Fruit fly (Drosophila melanogaster) whole organism, embryonic: Measurements from ENCODE around the gene sa.

Experiments used
- CG11504 ChIP-seq: fragments of 200-800 bp; sonication (Bioruptor generic); optimal IDR thresholded peaks from 3 replicates; lab custom pipeline; 2019; ENCODE audit warnings: missing biosample characterization, mild to moderate bottlenecking, missing genetic modification characterization, moderate library complexity
- CG11696 ChIP-seq: fragments of 200-800 bp; sonication (Bioruptor generic); IDR thresholded peaks from 2 replicates; pipeline ENCODE4 v1.3.6; 2022; ENCODE audit warnings: missing biosample characterization, missing genetic modification characterization
- CG12071 ChIP-seq: fragments of 200-800 bp; sonication (Bioruptor generic); optimal IDR thresholded peaks from 3 replicates; lab custom pipeline; 2018; ENCODE audit warnings: missing biosample characterization, mild to moderate bottlenecking, missing genetic modification characterization
- CG12104 ChIP-seq: fragments of 200-800 bp; sonication (Bioruptor generic); optimal IDR thresholded peaks from 3 replicates; lab custom pipeline; 2016; ENCODE audit warnings: missing biosample characterization, missing genetic modification characterization
- CG13287 ChIP-seq: fragments of 200-800 bp; sonication (Bioruptor generic); IDR thresholded peaks from 2 replicates; pipeline ENCODE4 v1.3.6; 2022; ENCODE audit warnings: missing biosample characterization, missing genetic modification characterization; ENCODE audit not compliant: partially characterized antibody
- CG17612 ChIP-seq: fragments of 200-800 bp; sonication (Bioruptor generic); IDR thresholded peaks from 2 replicates; pipeline ENCODE4 v1.3.6; 2022; ENCODE audit warnings: missing biosample characterization, missing genetic modification characterization
- CG17802 ChIP-seq: fragments of 200-800 bp; sonication (Bioruptor generic); optimal IDR thresholded peaks from 2 replicates; lab custom pipeline; 2018; ENCODE audit warnings: missing biosample characterization, mild to moderate bottlenecking, missing genetic modification characterization, moderate library complexity
- CG18764 ChIP-seq: fragments of 200-800 bp; sonication (Bioruptor generic); optimal IDR thresholded peaks from 3 replicates; lab custom pipeline; 2016; ENCODE audit warnings: missing biosample characterization, missing genetic modification characterization
- CG2202 ChIP-seq: fragments of 200-800 bp; sonication (Bioruptor generic); optimal IDR thresholded peaks from 2 replicates; lab custom pipeline; 2018; ENCODE audit warnings: missing biosample characterization, mild to moderate bottlenecking, missing genetic modification characterization
- CG3281 ChIP-seq: fragments of 200-800 bp; sonication (Bioruptor generic); optimal IDR thresholded peaks from 3 replicates; lab custom pipeline; 2017; ENCODE audit warnings: missing biosample characterization, mild to moderate bottlenecking, missing genetic modification characterization
- CG4730 ChIP-seq: fragments of 200-800 bp; sonication (Bioruptor generic); IDR thresholded peaks from 2 replicates; pipeline ENCODE4 v1.3.6; 2022; ENCODE audit warnings: missing biosample characterization, missing genetic modification characterization
- CG6175 ChIP-seq: fragments of 200-800 bp; sonication (Bioruptor generic); IDR thresholded peaks from 3 replicates; pipeline ENCODE4 v1.3.6; 2022; ENCODE audit warnings: missing biosample characterization, missing genetic modification characterization
- CG6791 ChIP-seq: fragments of 200-800 bp; sonication (Bioruptor generic); IDR thresholded peaks from 3 replicates; pipeline ENCODE4 v1.3.6; 2022; ENCODE audit warnings: missing biosample characterization, missing genetic modification characterization; ENCODE audit not compliant: partially characterized antibody
- CG7556 ChIP-seq: fragments of 200-800 bp; sonication (Bioruptor generic); optimal IDR thresholded peaks from 2 replicates; lab custom pipeline; 2017; ENCODE audit warnings: missing biosample characterization, mild to moderate bottlenecking, missing genetic modification characterization
- CG7745 ChIP-seq: fragments of 200-800 bp; sonication (Bioruptor generic); optimal IDR thresholded peaks from 2 replicates; lab custom pipeline; 2018; ENCODE audit warnings: missing biosample characterization, mild to moderate bottlenecking, missing genetic modification characterization, moderate library complexity
- CG8281 ChIP-seq: fragments of 200-800 bp; sonication (Bioruptor generic); optimal IDR thresholded peaks from 2 replicates; lab custom pipeline; 2018; ENCODE audit warnings: missing biosample characterization, mild to moderate bottlenecking, missing genetic modification characterization, moderate library complexity
- CG8478 ChIP-seq: fragments of >200 bp; optimal IDR thresholded peaks from 2 replicates; lab custom pipeline; 2018
- Chrac-16 ChIP-seq: fragments of 200-800 bp; sonication (Bioruptor generic); optimal IDR thresholded peaks from 3 replicates; lab custom pipeline; 2016; ENCODE audit warnings: missing biosample characterization, missing genetic modification characterization
- Dad ChIP-seq: fragments of 200-800 bp; sonication (Bioruptor generic); optimal IDR thresholded peaks from 3 replicates; lab custom pipeline; 2016; ENCODE audit warnings: missing biosample characterization, missing genetic modification characterization
- Dbx ChIP-seq: fragments of 200-800 bp; sonication (Bioruptor generic); IDR thresholded peaks from 3 replicates; pipeline ENCODE4 v1.3.6; 2022; ENCODE audit warnings: missing biosample characterization, missing genetic modification characterization
- Dip2 ChIP-seq: fragments of 200-800 bp; sonication (Bioruptor generic); IDR thresholded peaks from 2 replicates; pipeline ENCODE4 v1.3.6; 2022; ENCODE audit warnings: missing biosample characterization, missing genetic modification characterization
- H15 ChIP-seq: fragments of 200-800 bp; sonication (Bioruptor generic); IDR thresholded peaks from 3 replicates; pipeline ENCODE4 v1.3.6; 2022; ENCODE audit warnings: missing biosample characterization, missing genetic modification characterization
- HmgZ ChIP-seq: fragments of 200-800 bp; sonication (Bioruptor generic); optimal IDR thresholded peaks from 2 replicates; lab custom pipeline; 2018; ENCODE audit warnings: missing biosample characterization, mild to moderate bottlenecking, missing genetic modification characterization
- Med ChIP-seq: fragments of 200-800 bp; sonication (Bioruptor generic); peaks from one replicate; lab custom pipeline; 2016; ENCODE audit warnings: missing biosample characterization, missing genetic modification characterization, mild to moderate bottlenecking, inconsistent platforms, moderate library complexity
- Nf-YB ChIP-seq: fragments of 200-800 bp; sonication (Bioruptor generic); optimal IDR thresholded peaks from 3 replicates; lab custom pipeline; 2019; ENCODE audit warnings: missing biosample characterization, mild to moderate bottlenecking, missing genetic modification characterization, moderate library complexity
- Sox100B ChIP-seq: fragments of 200-800 bp; sonication (Bioruptor generic); optimal IDR thresholded peaks from 3 replicates; lab custom pipeline; 2018; ENCODE audit warnings: missing biosample characterization, mild to moderate bottlenecking, missing genetic modification characterization
- Sry-β ChIP-seq: fragments of 200-800 bp; sonication (Bioruptor generic); optimal IDR thresholded peaks from 2 replicates; lab custom pipeline; 2018; ENCODE audit warnings: missing biosample characterization, mild to moderate bottlenecking, missing genetic modification characterization, moderate library complexity
- Stat92E ChIP-seq, 3 experiments: fragments of >200 bp in 2 of 3; fragments of 200-800 bp in 1 of 3; sonication (Bioruptor generic) in 1 of 3; optimal IDR thresholded peaks; 2 replicates each; lab custom pipeline; 2017 to 2019; ENCODE audit warnings: missing biosample characterization in 3 of 3, missing genetic modification characterization in 3 of 3, mild to moderate bottlenecking in 1 of 3, moderate library complexity in 1 of 3
- Trl ChIP-seq, 3 experiments: fragments of >200 bp in 2 of 3; fragments of 200-800 bp in 1 of 3; sonication (Bioruptor generic) in 1 of 3; optimal IDR thresholded peaks; 2 replicates in 1 of 3; 3 replicates in 2 of 3; lab custom pipeline; 2016 to 2017; ENCODE audit warnings: missing biosample characterization in 1 of 3, missing genetic modification characterization in 1 of 3
- ab ChIP-seq: fragments of 200-800 bp; sonication (Bioruptor generic); optimal IDR thresholded peaks from 2 replicates; lab custom pipeline; 2016; ENCODE audit warnings: missing biosample characterization, missing genetic modification characterization
- abd-A ChIP-seq: fragments of 200-800 bp; sonication (Bioruptor generic); optimal IDR thresholded peaks from 3 replicates; lab custom pipeline; 2019; ENCODE audit warnings: missing biosample characterization, mild to moderate bottlenecking, missing genetic modification characterization, moderate library complexity
- az2 ChIP-seq: fragments of 200-800 bp; sonication (Bioruptor generic); optimal IDR thresholded peaks from 3 replicates; lab custom pipeline; 2016; ENCODE audit warnings: missing biosample characterization, missing genetic modification characterization
- bigmax ChIP-seq: fragments of 200-800 bp; sonication (Bioruptor generic); optimal IDR thresholded peaks from 2 replicates; lab custom pipeline; 2018; ENCODE audit warnings: missing biosample characterization, mild to moderate bottlenecking, missing genetic modification characterization
- bowl ChIP-seq: fragments of 200-800 bp; sonication (Bioruptor generic); IDR thresholded peaks from 2 replicates; pipeline ENCODE4 v1.3.6; 2022; ENCODE audit warnings: missing biosample characterization, missing genetic modification characterization
- chinmo ChIP-seq: fragments of 200-800 bp; sonication (Bioruptor generic); IDR thresholded peaks from 4 replicates; pipeline ENCODE4 v1.3.6; 2022; ENCODE audit warnings: missing biosample characterization, missing genetic modification characterization; ENCODE audit not compliant: partially characterized antibody
- chn ChIP-seq: fragments of 200-800 bp; sonication (Bioruptor generic); optimal IDR thresholded peaks from 2 replicates; lab custom pipeline; 2016; ENCODE audit warnings: missing biosample characterization, missing genetic modification characterization
- croc ChIP-seq: fragments of 200-800 bp; sonication (Bioruptor generic); conservative IDR thresholded peaks from 3 replicates; pipeline ENCODE4 v1.3.6; 2022; ENCODE audit warnings: missing biosample characterization, missing genetic modification characterization
- crp ChIP-seq, 2 experiments: fragments of 200-800 bp; sonication (Bioruptor generic); optimal IDR thresholded peaks; 2 replicates in 1 of 2; 3 replicates in 1 of 2; lab custom pipeline; 2017; ENCODE audit warnings: missing biosample characterization in 2 of 2, missing genetic modification characterization in 2 of 2, mild to moderate bottlenecking in 1 of 2, moderate library complexity in 1 of 2
- dimm ChIP-seq: fragments of 200-800 bp; sonication (Bioruptor generic); IDR thresholded peaks from 2 replicates; pipeline ENCODE4 v1.3.6; 2022; ENCODE audit warnings: missing biosample characterization, missing genetic modification characterization
- disco-r ChIP-seq: fragments of 200-800 bp; sonication (Bioruptor generic); optimal IDR thresholded peaks from 2 replicates; lab custom pipeline; 2016; ENCODE audit warnings: missing biosample characterization, missing genetic modification characterization
- en ChIP-seq: fragments of 200-800 bp; sonication (Bioruptor generic); optimal IDR thresholded peaks from 2 replicates; lab custom pipeline; 2016; ENCODE audit warnings: missing biosample characterization, missing genetic modification characterization
- fd64A ChIP-seq: fragments of 200-800 bp; sonication (Bioruptor generic); optimal IDR thresholded peaks from 3 replicates; lab custom pipeline; 2018; ENCODE audit warnings: missing biosample characterization, mild to moderate bottlenecking, missing genetic modification characterization
- gcm2 ChIP-seq: fragments of 200-800 bp; sonication (Bioruptor generic); optimal IDR thresholded peaks from 2 replicates; lab custom pipeline; 2016; ENCODE audit warnings: missing biosample characterization, missing genetic modification characterization
- inv ChIP-seq: fragments of 200-800 bp; sonication (Bioruptor generic); IDR thresholded peaks from 2 replicates; pipeline ENCODE4 v1.3.6; 2022; ENCODE audit warnings: missing biosample characterization, missing genetic modification characterization; ENCODE audit not compliant: partially characterized antibody
- lab ChIP-seq: fragments of 200-800 bp; sonication (Bioruptor generic); optimal IDR thresholded peaks from 3 replicates; lab custom pipeline; 2017; ENCODE audit warnings: missing biosample characterization, missing genetic modification characterization, mild to moderate bottlenecking, moderate library complexity, missing genetic modification reagents
- lilli ChIP-seq: fragments of 200-800 bp; sonication (Bioruptor generic); optimal IDR thresholded peaks from 3 replicates; lab custom pipeline; 2016; ENCODE audit warnings: missing biosample characterization, missing genetic modification characterization
- salm ChIP-seq: fragments of 200-800 bp; sonication (Bioruptor generic); optimal IDR thresholded peaks from 2 replicates; lab custom pipeline; 2018; ENCODE audit warnings: missing biosample characterization, mild to moderate bottlenecking, missing genetic modification characterization
- slp2 ChIP-seq: fragments of 200-800 bp; sonication (Bioruptor generic); optimal IDR thresholded peaks from 2 replicates; lab custom pipeline; 2016; ENCODE audit warnings: missing biosample characterization, missing genetic modification characterization
- so ChIP-seq: fragments of 200-800 bp; sonication (Bioruptor generic); IDR thresholded peaks from 3 replicates; pipeline ENCODE4 v1.3.6; 2022; ENCODE audit warnings: missing biosample characterization, missing genetic modification characterization
- sob ChIP-seq: fragments of 200-800 bp; sonication (Bioruptor generic); IDR thresholded peaks from 2 replicates; pipeline ENCODE4 v1.3.6; 2022; ENCODE audit warnings: missing biosample characterization, missing genetic modification characterization
- stc ChIP-seq: fragments of 200-800 bp; sonication (Bioruptor generic); IDR thresholded peaks from 2 replicates; pipeline ENCODE4 v1.3.6; 2022; ENCODE audit warnings: missing biosample characterization, missing genetic modification characterization
- yki ChIP-seq: fragments of >200 bp; optimal IDR thresholded peaks from 3 replicates; lab custom pipeline; 2018

The sa gene

DNA sequence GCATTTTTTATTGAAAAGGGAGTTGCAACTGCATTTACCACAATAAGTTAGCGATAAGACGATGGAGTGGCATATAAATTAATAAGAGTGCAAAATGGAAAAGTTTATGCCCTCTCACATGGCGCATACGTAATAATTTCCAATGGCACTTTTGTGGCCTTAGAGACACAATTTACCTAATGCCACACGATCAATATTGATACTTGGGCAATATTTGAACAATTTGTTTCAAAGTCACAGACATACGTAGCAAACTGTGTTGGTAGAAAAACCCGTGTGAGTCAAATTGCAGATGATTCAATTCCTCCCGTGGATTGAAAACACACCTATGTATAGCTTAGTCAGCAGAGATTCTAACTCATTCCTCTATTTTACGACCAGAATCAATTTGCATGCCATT lies 5.6 kb upstream of the sa start (continued):
- peak; percentile 56 for TF ChIP-seq Sox100B (GFP tag; lab: Kevin White, UChicago)
- TF ChIP-seq CG11696 (GFP tag; lab: Robert Waterston, UW): peak; percentile 37; the same call in 1 of the 2 replicates
- no peak for TF ChIP-seq dimm (GFP tag; lab: Robert Waterston, UW)
- TF ChIP-seq Dad (GFP tag; lab: Kevin White, UChicago): no peak
- no peak for TF ChIP-seq HmgZ
- TF ChIP-seq CG8281 (tag; lab: Kevin White, UChicago): peak; percentile 9
- no peak for TF ChIP-seq croc (GFP tag; lab: Robert Waterston, UW)
- no peak for TF ChIP-seq CG18764 (GFP tag; lab: Kevin White, UChicago)
- TF ChIP-seq bowl: no peak
- TF ChIP-seq CG6791 (GFP tag; lab: Robert Waterston, UW): no peak
- TF ChIP-seq lab (GFP tag; lab: Kevin White, UChicago): peak; percentile 70
- TF ChIP-seq chinmo (GFP tag; lab: Robert Waterston, UW): no peak
- TF ChIP-seq slp2 (GFP tag; lab: Kevin White, UChicago): no peak
- TF ChIP-seq CG12071: peak; percentile 69
- TF ChIP-seq CG17802 (tag; lab: Kevin White, UChicago): no peak
- TF ChIP-seq fd64A (GFP tag; lab: Kevin White, UChicago): peak; percentile 16
- TF ChIP-seq CG12104 (GFP tag; lab: Kevin White, UChicago): no peak
- no peak for TF ChIP-seq sob (GFP tag; lab: Robert Waterston, UW)
- TF ChIP-seq gcm2 (GFP tag; lab: Kevin White, UChicago): no peak
- no peak for TF ChIP-seq inv (GFP tag; lab: Robert Waterston, UW)
- TF ChIP-seq CG7556 (GFP tag; lab: Kevin White, UChicago): no peak
- TF ChIP-seq CG8478 (lab: Kevin White, UChicago): no peak
- no peak for TF ChIP-seq Dbx (GFP tag; lab: Robert Waterston, UW)
- no peak for TF ChIP-seq so (GFP tag; lab: Robert Waterston, UW)
- peak; percentile 45; the same call in 1 of the 2 replicates for TF ChIP-seq stc
- no peak for TF ChIP-seq CG2202 (tag; lab: Kevin White, UChicago)
- no peak for TF ChIP-seq Dip2 (GFP tag; lab: Robert Waterston, UW)
- no peak for TF ChIP-seq az2
- no peak for TF ChIP-seq Chrac-16 (GFP tag; lab: Kevin White, UChicago)
- TF ChIP-seq CG6175: no peak
- TF ChIP-seq CG3281 (GFP tag; lab: Kevin White, UChicago): peak; percentile 21
- TF ChIP-seq CG4730: no peak
- no peak for TF ChIP-seq Nf-YB
- TF ChIP-seq en: no peak
- no peak for TF ChIP-seq CG13287 (GFP tag; lab: Robert Waterston, UW)
- no peak for TF ChIP-seq lilli (GFP tag; lab: Kevin White, UChicago)
- no peak for TF ChIP-seq Sry-β
- TF ChIP-seq bigmax: no peak
- TF ChIP-seq CG7745 (tag; lab: Kevin White, UChicago): no peak
- TF ChIP-seq CG17612: no peak
- TF ChIP-seq CG11504 (tag; lab: Kevin White, UChicago): peak; percentile 29
- no peak for TF ChIP-seq Stat92E (GFP tag; optimal IDR thresholded peaks at IDR 0.05; lab: Kevin White, UChicago)
- TF ChIP-seq chn (GFP tag; lab: Kevin White, UChicago): no peak
- no peak for TF ChIP-seq Med (GFP tag; lab: Kevin White, UChicago)
- TF ChIP-seq Trl (optimal IDR thresholded peaks at IDR 0.05; lab: Kevin White, UChicago): no peak
- TF ChIP-seq Trl (GFP tag; optimal IDR thresholded peaks at IDR 0.05; lab: Kevin White, UChicago): no peak
- TF ChIP-seq H15 (GFP tag; lab: Robert Waterston, UW): no peak
- TF ChIP-seq salm (tag; lab: Kevin White, UChicago): peak; percentile 14
- TF ChIP-seq ab (GFP tag; lab: Kevin White, UChicago): no peak
- peak; percentile 6 for TF ChIP-seq disco-r
- no peak for TF ChIP-seq crp (GFP tag; optimal IDR thresholded peaks at IDR 0.05; lab: Kevin White, UChicago)
- no peak for TF ChIP-seq yki (lab: Kevin White, UChicago)
- TF ChIP-seq abd-A (tag; lab: Kevin White, UChicago): no peak
